Fruit fly (Drosophila melanogaster): ENCODE measurements around the gene CG43153.

The CG43153 gene

dm6 chr2L:11528129-11528589 lies 5.6 kb upstream of the CG43153 start, which contains the start of gene CG31705 (continued):
- no peak for TF ChIP-seq CG9876 (GFP tag; optimal IDR thresholded peaks at IDR 0.05)
- TF ChIP-seq Dfd (GFP tag; optimal IDR thresholded peaks at IDR 0.05), result no peak
- no peak for TF ChIP-seq CG2712 (tag; optimal IDR thresholded peaks at IDR 0.05)
- peak; percentile 52 for TF ChIP-seq unpg (GFP tag; optimal IDR thresholded peaks at IDR 0.05)
- TF ChIP-seq amos (GFP tag; IDR thresholded peaks at IDR 0.05; ENCODE audit: partially characterized antibody), result no peak
- TF ChIP-seq CG5953 (GFP tag; IDR thresholded peaks at IDR 0.05), result no peak
- TF ChIP-seq aop (GFP tag; IDR thresholded peaks at IDR 0.05), result no peak
- no peak for TF ChIP-seq CG16863 (GFP tag; optimal IDR thresholded peaks at IDR 0.05)
- peak; percentile 71; the same call in 1 of the 3 replicates for TF ChIP-seq CG34422 (GFP tag; IDR thresholded peaks at IDR 0.05)
- no peak for TF ChIP-seq CG1792 (GFP tag; optimal IDR thresholded peaks at IDR 0.05)
- peak; percentile 33 for TF ChIP-seq fd96Cb (tag; optimal IDR thresholded peaks at IDR 0.05)
- no peak for TF ChIP-seq Tbp (GFP tag; optimal IDR thresholded peaks at IDR 0.05)
- TF ChIP-seq Sry-β (GFP tag; optimal IDR thresholded peaks at IDR 0.05), result no peak
- no peak for TF ChIP-seq CG4854 (GFP tag; optimal IDR thresholded peaks at IDR 0.05)
- no peak for TF ChIP-seq CG4707 (GFP tag; optimal IDR thresholded peaks at IDR 0.05)
- no peak for TF ChIP-seq Sry-δ (GFP tag; optimal IDR thresholded peaks at IDR 0.05)
- no peak for TF ChIP-seq CG2199 (GFP tag; IDR thresholded peaks at IDR 0.05)
- no peak for TF ChIP-seq zfh2 (GFP tag; optimal IDR thresholded peaks at IDR 0.05)
- peak; percentile 4 for TF ChIP-seq sug (tag; optimal IDR thresholded peaks at IDR 0.05)
- no peak for TF ChIP-seq emc (GFP tag; optimal IDR thresholded peaks at IDR 0.05)
- TF ChIP-seq Oaz (GFP tag; IDR thresholded peaks at IDR 0.05), result no peak
- no peak for TF ChIP-seq B-H2 (GFP tag; optimal IDR thresholded peaks at IDR 0.05)
- TF ChIP-seq D19B (GFP tag; optimal IDR thresholded peaks at IDR 0.05), result peak; percentile 56
- no peak for TF ChIP-seq sim (GFP tag; IDR thresholded peaks at IDR 0.05)
- TF ChIP-seq CG7556 (GFP tag; optimal IDR thresholded peaks at IDR 0.05), result peak; percentile 66
- TF ChIP-seq CG2202 (tag; optimal IDR thresholded peaks at IDR 0.05), result no peak
- peak; percentile 63 for TF ChIP-seq PHDP (tag; optimal IDR thresholded peaks at IDR 0.05)
- TF ChIP-seq C15 (GFP tag; IDR thresholded peaks at IDR 0.05), result no peak
- no peak for TF ChIP-seq CG18262 (tag; optimal IDR thresholded peaks at IDR 0.05)
- TF ChIP-seq fu2 (GFP tag; optimal IDR thresholded peaks at IDR 0.05), result no peak
- TF ChIP-seq CG4360 (GFP tag; IDR thresholded peaks at IDR 0.05), result no peak
- TF ChIP-seq kah (GFP tag; optimal IDR thresholded peaks at IDR 0.05), result no peak
- no peak for TF ChIP-seq cas (GFP tag; IDR thresholded peaks at IDR 0.05)
- no peak for TF ChIP-seq Ets97D (GFP tag; optimal IDR thresholded peaks at IDR 0.05)
- no peak for TF ChIP-seq usp (GFP tag; optimal IDR thresholded peaks at IDR 0.05)
- TF ChIP-seq CG14050 (GFP tag; IDR thresholded peaks at IDR 0.05), result peak; percentile 42; the same call in 2 of the 3 replicates
- TF ChIP-seq CG34376 (GFP tag; optimal IDR thresholded peaks at IDR 0.05), result no peak
- TF ChIP-seq gro (GFP tag; optimal IDR thresholded peaks at IDR 0.05), result no peak
- no peak for TF ChIP-seq jumu (GFP tag; optimal IDR thresholded peaks at IDR 0.05)
- no peak for TF ChIP-seq CG7786 (GFP tag; optimal IDR thresholded peaks at IDR 0.05)
- TF ChIP-seq CG11093 (GFP tag; IDR thresholded peaks at IDR 0.05), result no peak
- TF ChIP-seq al (GFP tag; IDR thresholded peaks at IDR 0.05), result no peak; the same call in 1 of the 2 replicates
- TF ChIP-seq H2.0 (GFP tag; IDR thresholded peaks at IDR 0.05), result no peak
- TF ChIP-seq lbe (GFP tag; optimal IDR thresholded peaks at IDR 0.05), result no peak
- no peak for TF ChIP-seq Dad (GFP tag; optimal IDR thresholded peaks at IDR 0.05)
- TF ChIP-seq lov (optimal IDR thresholded peaks at IDR 0.05), result no peak
- TF ChIP-seq lov (GFP tag; IDR thresholded peaks at IDR 0.05), result no peak
- peak; percentile 52 for TF ChIP-seq CG9932 (GFP tag; IDR thresholded peaks at IDR 0.05)
- no peak for TF ChIP-seq Lim3 (GFP tag; IDR thresholded peaks at IDR 0.05)
- peak; percentile 64 for TF ChIP-seq CG13775 (GFP tag; optimal IDR thresholded peaks at IDR 0.05)
- TF ChIP-seq Six4 (GFP tag; optimal IDR thresholded peaks at IDR 0.05), result no peak
- no peak for TF ChIP-seq CG7271 (tag; optimal IDR thresholded peaks at IDR 0.05)
- no peak for TF ChIP-seq ems (GFP tag; optimal IDR thresholded peaks at IDR 0.05)
- TF ChIP-seq CG10366 (GFP tag; IDR thresholded peaks at IDR 0.05), result no peak
